Fruit fly (Drosophila melanogaster) whole organism, prepupa: ENCODE measurements around the gene Bre1.

Source experiments
- Blimp-1 ChIP-seq: fragments of 200-800 bp; sonication (Bioruptor generic); optimal IDR thresholded peaks from 3 replicates; lab custom pipeline; 2017; ENCODE audit warnings: missing biosample characterization, missing genetic modification characterization, mild to moderate bottlenecking, moderate library complexity, missing genetic modification reagents
- CG10669 ChIP-seq: fragments of 200-800 bp; sonication (Bioruptor generic); optimal IDR thresholded peaks from 3 replicates; lab custom pipeline; 2018; ENCODE audit warnings: missing biosample characterization, mild to moderate bottlenecking, missing genetic modification characterization, moderate library complexity
- CG11294 ChIP-seq: fragments of 200-800 bp; sonication (Bioruptor generic); IDR thresholded peaks from 2 replicates; pipeline ENCODE4 v1.3.6; 2022; ENCODE audit warnings: missing biosample characterization, missing genetic modification characterization
- CG11762 ChIP-seq: fragments of 200-800 bp; sonication (Bioruptor generic); optimal IDR thresholded peaks from 3 replicates; lab custom pipeline; 2016; ENCODE audit warnings: missing biosample characterization, missing genetic modification characterization; ENCODE audit not compliant: insufficient read depth
- CG11902 ChIP-seq: fragments of 200-800 bp; sonication (Bioruptor generic); optimal IDR thresholded peaks from 3 replicates; lab custom pipeline; 2016; ENCODE audit warnings: missing biosample characterization, missing genetic modification characterization
- CG15336 ChIP-seq: fragments of 200-800 bp; sonication (Bioruptor generic); IDR thresholded peaks from 2 replicates; pipeline ENCODE4 v1.3.6; 2022; ENCODE audit warnings: missing biosample characterization, missing genetic modification characterization
- CG1621 ChIP-seq: fragments of 200-800 bp; sonication (Bioruptor generic); optimal IDR thresholded peaks from 3 replicates; lab custom pipeline; 2018; ENCODE audit warnings: missing biosample characterization, mild to moderate bottlenecking, missing genetic modification characterization
- CG16779 ChIP-seq: fragments of 200-800 bp; sonication (Bioruptor generic); optimal IDR thresholded peaks from 3 replicates; lab custom pipeline; 2017; ENCODE audit warnings: missing biosample characterization, mild to moderate bottlenecking, missing genetic modification characterization
- CG3032 ChIP-seq: fragments of 200-800 bp; optimal IDR thresholded peaks from 2 replicates; lab custom pipeline; 2019; ENCODE audit warnings: missing biosample characterization, mild to moderate bottlenecking, missing genetic modification characterization, moderate library complexity
- CG31627 ChIP-seq: fragments of 200-800 bp; sonication (Bioruptor generic); optimal IDR thresholded peaks from 3 replicates; lab custom pipeline; 2016; ENCODE audit warnings: missing biosample characterization, missing genetic modification characterization
- CG6276 ChIP-seq: fragments of 200-800 bp; sonication (Bioruptor generic); optimal IDR thresholded peaks from 2 replicates; lab custom pipeline; 2017; ENCODE audit warnings: missing biosample characterization, mild to moderate bottlenecking, missing genetic modification characterization
- CG6792 ChIP-seq: fragments of 200-800 bp; sonication (Bioruptor generic); optimal IDR thresholded peaks from 3 replicates; lab custom pipeline; 2016; ENCODE audit warnings: missing biosample characterization, missing genetic modification characterization
- CG6808 ChIP-seq: fragments of 200-800 bp; sonication (Bioruptor generic); optimal IDR thresholded peaks from 3 replicates; lab custom pipeline; 2017; ENCODE audit warnings: missing biosample characterization, missing genetic modification characterization, mild to moderate bottlenecking, moderate library complexity, missing genetic modification reagents
- CG6854 ChIP-seq: fragments of 200-800 bp; sonication (Bioruptor generic); optimal IDR thresholded peaks from 2 replicates; lab custom pipeline; 2017; ENCODE audit warnings: missing biosample characterization, mild to moderate bottlenecking, missing genetic modification characterization
- CG7368 ChIP-seq: fragments of 200-800 bp; sonication (Bioruptor generic); optimal IDR thresholded peaks from 3 replicates; lab custom pipeline; 2016; ENCODE audit warnings: missing biosample characterization, missing genetic modification characterization
- Eip78C ChIP-seq: fragments of 200-800 bp; sonication (Bioruptor generic); peaks from one replicate; lab custom pipeline; 2016; ENCODE audit warnings: missing biosample characterization, missing genetic modification characterization
- Eip93F ChIP-seq: fragments of 200-800 bp; sonication (Bioruptor generic); optimal IDR thresholded peaks from 2 replicates; lab custom pipeline; 2016; ENCODE audit warnings: missing biosample characterization, mild to moderate bottlenecking, missing genetic modification characterization
- Ets96B ChIP-seq: fragments of 200-800 bp; optimal IDR thresholded peaks from 2 replicates; lab custom pipeline; 2019; ENCODE audit warnings: missing biosample characterization, mild to moderate bottlenecking, missing genetic modification characterization, moderate library complexity
- Hr38 ChIP-seq: sonication (Bioruptor generic); optimal IDR thresholded peaks from 2 replicates; lab custom pipeline; 2016; ENCODE audit warnings: missing biosample characterization, missing genetic modification characterization
- Hr4 ChIP-seq: fragments of 200-800 bp; sonication (Bioruptor generic); optimal IDR thresholded peaks from 3 replicates; lab custom pipeline; 2016; ENCODE audit warnings: missing biosample characterization, missing genetic modification characterization
- Lpt ChIP-seq: fragments of 200-800 bp; sonication (Bioruptor generic); optimal IDR thresholded peaks from 3 replicates; lab custom pipeline; 2016; ENCODE audit warnings: missing biosample characterization, missing genetic modification characterization
- Met ChIP-seq: fragments of 200-800 bp; sonication (Bioruptor generic); optimal IDR thresholded peaks from 3 replicates; lab custom pipeline; 2016; ENCODE audit warnings: missing biosample characterization, missing genetic modification characterization
- OdsH ChIP-seq: fragments of 200-800 bp; sonication (Bioruptor generic); optimal IDR thresholded peaks from 3 replicates; lab custom pipeline; 2016; ENCODE audit warnings: missing biosample characterization, missing genetic modification characterization
- Sox14 ChIP-seq: fragments of 200-800 bp; sonication (Bioruptor generic); optimal IDR thresholded peaks from 3 replicates; lab custom pipeline; 2016; ENCODE audit warnings: missing biosample characterization, missing genetic modification characterization
- achi ChIP-seq: fragments of 200-800 bp; sonication (Bioruptor generic); optimal IDR thresholded peaks from 3 replicates; lab custom pipeline; 2016; ENCODE audit warnings: missing biosample characterization, missing genetic modification characterization
- acj6 ChIP-seq: fragments of 200-800 bp; sonication (Bioruptor generic); optimal IDR thresholded peaks from 3 replicates; lab custom pipeline; 2016; ENCODE audit warnings: missing biosample characterization, missing genetic modification characterization
- dac ChIP-seq: fragments of 200-800 bp; sonication (Bioruptor generic); optimal IDR thresholded peaks from 2 replicates; lab custom pipeline; 2017; ENCODE audit warnings: missing biosample characterization, mild to moderate bottlenecking, missing genetic modification characterization
- dsx ChIP-seq: fragments of 200-800 bp; optimal IDR thresholded peaks from 3 replicates; lab custom pipeline; 2019; ENCODE audit warnings: missing biosample characterization, mild to moderate bottlenecking, missing genetic modification characterization, moderate library complexity; ENCODE audit not compliant: poor library complexity, severe bottlenecking
- esn ChIP-seq: fragments of 200-800 bp; sonication (Bioruptor generic); optimal IDR thresholded peaks from 2 replicates; lab custom pipeline; 2016; ENCODE audit warnings: missing biosample characterization, mild to moderate bottlenecking, missing genetic modification characterization, moderate library complexity
- fkh ChIP-seq: fragments of 200-800 bp; sonication (Bioruptor generic); optimal IDR thresholded peaks from 3 replicates; lab custom pipeline; 2017; ENCODE audit warnings: missing biosample characterization, mild to moderate bottlenecking, missing genetic modification characterization, moderate library complexity
- salr ChIP-seq, 2 experiments: fragments of 200-800 bp; sonication (Bioruptor generic); optimal IDR thresholded peaks; 3 replicates each; lab custom pipeline; 2016 to 2018; ENCODE audit warnings: missing biosample characterization in 2 of 2, missing genetic modification characterization in 2 of 2, mild to moderate bottlenecking in 1 of 2
- svp ChIP-seq: fragments of 200-800 bp; sonication (Bioruptor generic); peaks from one replicate; lab custom pipeline; 2016; ENCODE audit warnings: missing biosample characterization, missing genetic modification characterization
- topi ChIP-seq: fragments of 200-800 bp; sonication (Bioruptor generic); optimal IDR thresholded peaks from 3 replicates; lab custom pipeline; 2016; ENCODE audit warnings: missing biosample characterization, missing genetic modification characterization
- vri ChIP-seq: fragments of 200-800 bp; sonication (Bioruptor generic); optimal IDR thresholded peaks from 3 replicates; lab custom pipeline; 2016; ENCODE audit warnings: missing biosample characterization, mild to moderate bottlenecking, missing genetic modification characterization

The Bre1 gene

dm6 chr3L:5770113-5770798 lies 23.7 kb downstream of the Bre1 start (continued):
- TF ChIP-seq achi (GFP tag; lab: Kevin White, UChicago) = peak; percentile 39
- peak; percentile 6 for TF ChIP-seq dac (GFP tag; lab: Kevin White, UChicago)
- peak; percentile 85 for TF ChIP-seq CG16779 (tag; lab: Kevin White, UChicago)
- TF ChIP-seq CG6792 (GFP tag; lab: Kevin White, UChicago) = peak; percentile 46
- peak; percentile 77 for TF ChIP-seq CG6276
- peak; percentile 52 for TF ChIP-seq Blimp-1 (GFP tag; lab: Kevin White, UChicago)
- peak; percentile 50 for TF ChIP-seq Eip93F (GFP tag; lab: Kevin White, UChicago)
- TF ChIP-seq Hr4 (GFP tag; lab: Kevin White, UChicago) = no peak

- TF ChIP-seq vri (GFP tag; lab: Kevin White, UChicago) (no peak), CG7368 (GFP tag; lab: Kevin White, UChicago) (no peak), CG6854 (peak; percentile 31), Eip78C (GFP tag; lab: Kevin White, UChicago) (no peak), Hr4 (GFP tag; lab: Kevin White, UChicago) (no peak), topi (GFP tag; lab: Kevin White, UChicago) (peak; percentile 5), CG10669 (GFP tag; lab: Kevin White, UChicago) (no peak), CG1621 (tag; lab: Kevin White, UChicago) (no peak), CG11294 (GFP tag; lab: Robert Waterston, UW) (no peak), acj6 (GFP tag; lab: Kevin White, UChicago) (no peak), svp (GFP tag; lab: Kevin White, UChicago) (peak; percentile 61), Met (no peak), salr (GFP tag; optimal IDR thresholded peaks at IDR 0.05; lab: Kevin White, UChicago) (no peak), CG11902 (GFP tag; lab: Kevin White, UChicago) (no peak), CG6808 (no peak), CG11762 (GFP tag; lab: Kevin White, UChicago) (no peak), Lpt (GFP tag; lab: Kevin White, UChicago) (no peak), CG16779 (tag; lab: Kevin White, UChicago) (no peak), Hr38 (GFP tag; lab: Kevin White, UChicago) (no peak), CG15336 (0 out of 2 replicates have a peak, but pooled peaks have one; percentile 15), dsx (GFP tag; lab: Kevin White, UChicago) (peak; percentile 50), Ets96B (no peak), Blimp-1 (GFP tag; lab: Kevin White, UChicago) (no peak), CG3032 (tag; lab: Kevin White, UChicago) (peak; percentile 8), esn (GFP tag; lab: Kevin White, UChicago) (peak; percentile 43), Sox14 (peak; percentile 16)
These were observed 25.2 kb downstream of the Bre1 start, which contains the start of the genes Ppat-Dpck and scny for dm6 chr3L:5768532-5769497. Gene Ppat-Dpck, minus strand, starts transcription at chr3L:5768794. Gene scny, plus strand, starts transcription at chr3L:5769002.

- TF ChIP-seq achi (GFP tag; lab: Kevin White, UChicago) (no peak), fkh (GFP tag; lab: Kevin White, UChicago) (no peak), CG31627 (GFP tag; lab: Kevin White, UChicago) (no peak), OdsH (GFP tag; lab: Kevin White, UChicago) (no peak), CG6808 (no peak), CG6276 (no peak), acj6 (GFP tag; lab: Kevin White, UChicago) (no peak), Ets96B (no peak), CG11294 (GFP tag; lab: Robert Waterston, UW) (no peak), dsx (GFP tag; lab: Kevin White, UChicago) (no peak)
These were observed 28.2 kb downstream of the Bre1 start, which contains the start of gene Txl for dm6 chr3L:5765844-5766200. Gene Txl, plus strand, starts transcription at chr3L:5765846.
